Worm (Caenorhabditis elegans): ENCODE results near the gene T01H3.5.

Gene T01H3.5

DNA sequence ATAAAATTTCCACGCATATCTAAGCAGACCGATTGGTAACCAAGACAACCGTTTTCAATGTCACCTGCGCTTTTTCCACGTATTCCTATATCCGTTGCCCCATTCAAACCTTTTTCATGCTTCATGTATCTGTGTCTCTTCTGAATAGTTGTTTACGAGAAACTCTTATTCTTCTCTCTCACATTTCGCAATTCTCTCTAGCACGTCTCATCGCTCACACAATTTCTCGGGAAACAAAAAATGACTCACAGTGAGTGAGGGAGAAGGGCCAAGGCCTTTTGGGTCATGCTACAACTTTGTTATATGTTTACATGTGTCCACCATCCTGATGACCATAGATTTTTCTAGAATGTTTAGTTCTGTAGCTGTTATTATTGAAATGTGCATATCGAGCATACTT, 7.9 kb downstream of the T01H3.5 start (continued):
- TF ChIP-seq lsy-2 (tag; optimal IDR thresholded peaks at IDR 0.05): peak in 1 of 2 experiments; percentile 77
- no peak for TF ChIP-seq egl-27 (tag; optimal IDR thresholded peaks at IDR 0.05)
- TF ChIP-seq dmd-4 (tag; optimal IDR thresholded peaks at IDR 0.05): no peak
- TF ChIP-seq nhr-21 (tag; optimal IDR thresholded peaks at IDR 0.05): peak; percentile 6
- TF ChIP-seq peb-1 (tag; optimal IDR thresholded peaks at IDR 0.05): no peak
- TF ChIP-seq skn-1 (tag; optimal IDR thresholded peaks at IDR 0.05): peak; percentile 28
- TF ChIP-seq sem-4 (tag; optimal IDR thresholded peaks at IDR 0.05): no peak
- no peak for TF ChIP-seq nhr-77 (tag; optimal IDR thresholded peaks at IDR 0.05)
- no peak for TF ChIP-seq ceh-16 (tag; optimal IDR thresholded peaks at IDR 0.05)
- no peak for TF ChIP-seq elt-1 (tag; optimal IDR thresholded peaks at IDR 0.05)
- no peak for TF ChIP-seq blmp-1 (tag; optimal IDR thresholded peaks at IDR 0.05; ENCODE audit: insufficient read depth)
- no peak for TF ChIP-seq unc-62 (GFP tag; optimal IDR thresholded peaks at IDR 0.05)
- TF ChIP-seq mdl-1 (tag; optimal IDR thresholded peaks at IDR 0.05): no peak
- no peak for TF ChIP-seq gmeb-1 (tag; optimal IDR thresholded peaks at IDR 0.05)
- no peak for TF ChIP-seq nhr-10 (tag; optimal IDR thresholded peaks at IDR 0.05)
- TF ChIP-seq sma-3 (GFP tag; optimal IDR thresholded peaks at IDR 0.05): no peak
- TF ChIP-seq nhr-25 (tag; optimal IDR thresholded peaks at IDR 0.05): peak; percentile 6
- TF ChIP-seq lin-11 (tag; optimal IDR thresholded peaks at IDR 0.05): peak; percentile 21

DNA sequence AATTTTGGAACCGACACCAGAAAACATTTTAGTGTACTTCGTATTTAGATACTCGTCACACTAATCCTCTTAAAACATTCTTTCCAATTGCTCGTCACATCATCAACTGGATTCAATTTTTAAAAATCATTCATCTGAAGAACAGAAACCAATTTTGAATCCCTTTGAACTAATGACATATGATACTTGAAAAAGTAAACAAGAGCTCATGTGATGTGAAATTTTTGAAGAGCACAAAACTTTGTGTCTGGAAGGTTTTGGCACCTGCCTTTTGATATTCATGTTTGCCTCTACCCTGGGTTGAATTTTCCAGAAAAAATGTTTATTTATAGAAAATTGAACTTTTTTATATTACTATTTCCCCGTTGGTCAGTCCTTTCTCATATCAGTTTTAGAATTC, 9.3 kb downstream of the T01H3.5 start:
- TF ChIP-seq nhr-21 (tag; optimal IDR thresholded peaks at IDR 0.05): no peak
- TF ChIP-seq unc-62 (GFP tag; optimal IDR thresholded peaks at IDR 0.05): no peak
- TF ChIP-seq nhr-6 (tag; optimal IDR thresholded peaks at IDR 0.05): no peak
- TF ChIP-seq skn-1 (tag; optimal IDR thresholded peaks at IDR 0.05): peak; percentile 16
- peak; percentile 57 for TF ChIP-seq nhr-129 (tag; optimal IDR thresholded peaks at IDR 0.05)
- TF ChIP-seq sma-9 (GFP tag; optimal IDR thresholded peaks at IDR 0.05): peak; percentile 19
- no peak for TF ChIP-seq sma-9 (tag; optimal IDR thresholded peaks at IDR 0.05)
- no peak for TF ChIP-seq alr-1 (tag; optimal IDR thresholded peaks at IDR 0.05)
- no peak for TF ChIP-seq mdl-1 (tag; optimal IDR thresholded peaks at IDR 0.05)
- no peak for TF ChIP-seq nhr-23 (tag; optimal IDR thresholded peaks at IDR 0.05)
- no peak for TF ChIP-seq ZK546.5 (tag; optimal IDR thresholded peaks at IDR 0.05)
- TF ChIP-seq blmp-1 (tag; optimal IDR thresholded peaks at IDR 0.05; ENCODE audit: insufficient read depth): no peak
- TF ChIP-seq mab-5 (tag; optimal IDR thresholded peaks at IDR 0.05): no peak
- TF ChIP-seq crh-2 (tag; optimal IDR thresholded peaks at IDR 0.05): peak; percentile 16
- TF ChIP-seq C34F6.9 (tag; optimal IDR thresholded peaks at IDR 0.05): peak; percentile 18
- no peak for TF ChIP-seq ztf-1 (GFP tag; conservative IDR thresholded peaks at IDR 0.05)
- TF ChIP-seq ceh-16 (tag; optimal IDR thresholded peaks at IDR 0.05): no peak
- TF ChIP-seq elt-3 (tag; optimal IDR thresholded peaks at IDR 0.05): no peak
- no peak for TF ChIP-seq nhr-77 (tag; optimal IDR thresholded peaks at IDR 0.05)
- TF ChIP-seq lsy-2 (tag; optimal IDR thresholded peaks at IDR 0.05): peak in 1 of 2 experiments; percentile 42
- TF ChIP-seq ztf-11 (tag; optimal IDR thresholded peaks at IDR 0.05): no peak
- no peak for TF ChIP-seq lin-13 (GFP tag; optimal IDR thresholded peaks at IDR 0.05)
- TF ChIP-seq nhr-11 (tag; optimal IDR thresholded peaks at IDR 0.05): no peak
- TF ChIP-seq ztf-4 (tag; optimal IDR thresholded peaks at IDR 0.05): no peak
- TF ChIP-seq elt-1 (tag; optimal IDR thresholded peaks at IDR 0.05): no peak
- TF ChIP-seq snpc-4 (tag; optimal IDR thresholded peaks at IDR 0.05): no peak
- TF ChIP-seq F13H6.1 (tag; optimal IDR thresholded peaks at IDR 0.05): peak; percentile 40
- TF ChIP-seq ama-1 (optimal IDR thresholded peaks at IDR 0.05): no peak
- TF ChIP-seq R02D3.7 (tag; optimal IDR thresholded peaks at IDR 0.05): no peak
- no peak for TF ChIP-seq lin-11 (tag; optimal IDR thresholded peaks at IDR 0.05)
- TF ChIP-seq dmd-4 (tag; optimal IDR thresholded peaks at IDR 0.05): no peak
- no peak for TF ChIP-seq aly-2 (tag; optimal IDR thresholded peaks at IDR 0.05)
- no peak for TF ChIP-seq fos-1 (tag; optimal IDR thresholded peaks at IDR 0.05)

DNA sequence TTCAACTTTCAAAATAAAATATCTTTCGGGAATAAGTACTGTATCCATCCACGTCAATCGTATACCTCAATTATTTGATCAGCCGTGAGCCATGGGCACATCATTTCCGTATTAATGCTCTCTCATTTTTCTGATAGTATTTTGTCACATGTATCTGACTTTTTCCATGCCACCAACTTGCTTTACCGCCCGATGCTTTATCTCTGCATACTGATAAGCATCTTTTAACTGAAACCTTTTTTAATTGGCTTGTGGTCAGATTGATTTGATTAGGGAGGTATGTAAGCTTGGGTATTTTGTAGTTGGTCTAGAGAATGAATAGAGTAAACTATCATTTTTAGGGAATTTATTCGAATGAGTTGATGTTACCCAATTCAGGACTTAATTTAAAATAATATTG, 9.9 kb downstream of the T01H3.5 start:
- TF ChIP-seq sma-3 (GFP tag; optimal IDR thresholded peaks at IDR 0.05) (no peak), fos-1 (tag; optimal IDR thresholded peaks at IDR 0.05) (peak; percentile 27), gmeb-1 (tag; optimal IDR thresholded peaks at IDR 0.05) (peak; percentile 1), mab-5 (tag; optimal IDR thresholded peaks at IDR 0.05) (no peak), sma-9 (GFP tag; optimal IDR thresholded peaks at IDR 0.05) (peak; percentile 64), sma-9 (tag; optimal IDR thresholded peaks at IDR 0.05) (no peak)

All from whole organism, L2 larva.